Worm (Caenorhabditis elegans) whole organism, midembryonic: ENCODE results near the gene ascc-1.

Source experiments
- T22C8.4 ChIP-seq: fragments of 200-800 bp; sonication (Bioruptor generic); IDR thresholded peaks from 2 replicates; pipeline ENCODE4 v1.3.6; 2022; ENCODE audit warnings: missing genetic modification characterization, missing compliant biosample characterization
- cog-1 ChIP-seq: sonication (generic microtip); optimal IDR thresholded peaks from 2 replicates; lab custom pipeline; 2016; ENCODE audit warnings: missing genetic modification characterization, missing compliant biosample characterization
- flt-1 ChIP-seq: fragments of 200-800 bp; sonication (Bioruptor generic); IDR thresholded peaks from 2 replicates; pipeline ENCODE4 v1.3.6; 2022; ENCODE audit warnings: missing genetic modification characterization, missing compliant biosample characterization
- klf-2 ChIP-seq: fragments of 200-800 bp; sonication (Bioruptor generic); conservative IDR thresholded peaks from 2 replicates; pipeline ENCODE4 v1.3.6; 2022; ENCODE audit warnings: missing genetic modification reagents, missing genetic modification characterization, missing compliant biosample characterization
- med-1 ChIP-seq: sonication (generic microtip); optimal IDR thresholded peaks from 2 replicates; lab custom pipeline; 2017; ENCODE audit warnings: missing genetic modification characterization, mild to moderate bottlenecking, missing compliant biosample characterization, antibody characterized with exemption, missing genetic modification reagents; ENCODE audit not compliant: insufficient read depth
- tab-1 ChIP-seq: fragments of 200-800 bp; sonication (Bioruptor generic); IDR thresholded peaks from 2 replicates; pipeline ENCODE4 v1.3.6; 2022; ENCODE audit warnings: missing genetic modification characterization, missing compliant biosample characterization
- ztf-23 ChIP-seq: fragments of 200-800 bp; sonication (Bioruptor generic); IDR thresholded peaks from 2 replicates; pipeline ENCODE4 v1.3.6; 2022; ENCODE audit warnings: missing genetic modification reagents, missing genetic modification characterization, missing compliant biosample characterization

ce11 chrII:73329-73728 lies 15.9 kb downstream of the ascc-1 start:
- TF ChIP-seq med-1 (GFP tag; lab: Kevin White, UChicago): no peak
- no peak for TF ChIP-seq klf-2 (GFP tag; lab: Robert Waterston, UW)
- TF ChIP-seq flt-1 (GFP tag; lab: Robert Waterston, UW): no peak
- TF ChIP-seq cog-1 (tag; lab: Kevin White, UChicago): no peak
- TF ChIP-seq ztf-23 (GFP tag; lab: Robert Waterston, UW): no peak
- no peak for TF ChIP-seq tab-1 (GFP tag; lab: Robert Waterston, UW)
- TF ChIP-seq T22C8.4 (GFP tag; lab: Robert Waterston, UW): no peak
